Worm (Caenorhabditis elegans) whole organism, L4 larva: ENCODE results near the gene F18E9.3.

Experiments used
- Y75B8A.6 ChIP-seq: fragments of 200-800 bp; sonication (Bioruptor generic); IDR thresholded peaks from 2 replicates; pipeline ENCODE4 v1.3.6; 2022; ENCODE audit warnings: missing genetic modification reagents, missing genetic modification characterization, missing compliant biosample characterization
- ctbp-1 ChIP-seq: fragments of 200-800 bp; sonication (Bioruptor generic); IDR thresholded peaks from 2 replicates; pipeline ENCODE4 v1.3.6; 2022; ENCODE audit warnings: missing genetic modification reagents, missing genetic modification characterization, missing compliant biosample characterization
- nhr-76 ChIP-seq: fragments of 150-350 bp; optimal IDR thresholded peaks from 2 replicates; lab custom pipeline; 2014; ENCODE audit warnings: missing biosample characterization, missing genetic modification characterization
- ztf-7 ChIP-seq: fragments of 150-350 bp; optimal IDR thresholded peaks from 2 replicates; lab custom pipeline; 2014; ENCODE audit warnings: missing biosample characterization, missing genetic modification characterization

ce11 chrX:8556614-8557196 is 29.2 kb upstream of the F18E9.3 start, which contains the start of gene utx-1:
- TF ChIP-seq nhr-76 (no peak), ctbp-1 (GFP tag; lab: Robert Waterston, UW) (no peak), ztf-7 (no peak), Y75B8A.6 (GFP tag; lab: Robert Waterston, UW) (no peak)
